Worm (Caenorhabditis elegans): ENCODE data around the gene R06F6.14.

R06F6.14 gene

DNA sequence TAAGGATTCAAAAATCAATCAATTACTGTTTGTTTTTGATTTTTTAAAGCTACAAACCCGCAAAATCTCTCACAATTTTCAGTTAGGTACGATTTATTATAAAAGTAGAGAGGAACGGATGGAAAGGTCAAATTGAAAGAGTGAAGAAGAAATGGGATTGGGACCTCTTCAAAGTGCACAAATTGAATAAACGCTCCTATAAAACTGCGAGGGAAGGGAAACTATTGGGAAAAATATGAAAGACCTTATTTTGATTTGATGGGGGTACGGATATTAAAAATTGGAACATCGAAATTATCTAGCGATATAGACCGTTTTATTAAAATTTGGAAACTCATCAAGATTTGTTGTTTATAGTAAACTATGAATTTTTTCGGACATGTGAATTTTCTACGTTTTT lies 42.3 kb upstream of the R06F6.14 start:
- TF ChIP-seq unc-42 (tag; optimal IDR thresholded peaks at IDR 0.05) = peak; percentile 55
- TF ChIP-seq syd-9 (tag; optimal IDR thresholded peaks at IDR 0.05) = no peak

DNA sequence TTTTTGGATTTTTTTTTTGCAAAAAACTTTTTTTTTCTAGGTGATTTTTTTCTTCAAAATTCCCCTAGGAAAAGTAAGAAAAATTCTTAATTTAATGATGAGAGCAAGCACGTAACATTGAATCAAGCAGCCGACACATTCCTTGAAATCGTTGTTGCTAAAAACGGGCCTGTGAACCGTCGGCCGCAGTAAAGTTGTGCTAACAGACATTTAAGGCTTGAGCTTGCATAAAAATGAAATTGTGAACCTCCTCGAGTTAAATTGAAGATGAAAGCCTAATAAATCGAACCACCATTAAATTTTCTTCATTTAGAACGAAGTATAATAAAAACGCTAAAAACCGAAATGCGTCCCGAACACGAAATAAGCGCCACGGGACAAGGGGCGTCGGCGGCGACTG lies 41.1 kb upstream of the R06F6.14 start:
- TF ChIP-seq ceh-48 (tag; optimal IDR thresholded peaks at IDR 0.05) = no peak
- no peak for TF ChIP-seq K02D7.2 (tag; optimal IDR thresholded peaks at IDR 0.05)
- no peak for TF ChIP-seq pat-9 (tag; optimal IDR thresholded peaks at IDR 0.05)
- no peak for TF ChIP-seq lin-11 (tag; optimal IDR thresholded peaks at IDR 0.05)
- no peak for TF ChIP-seq ceh-18 (tag; optimal IDR thresholded peaks at IDR 0.05)
- TF ChIP-seq hlh-15 (tag; optimal IDR thresholded peaks at IDR 0.05) = no peak
- no peak for TF ChIP-seq madf-2 (tag; optimal IDR thresholded peaks at IDR 0.05)
- TF ChIP-seq dmd-4 (tag; optimal IDR thresholded peaks at IDR 0.05; ENCODE audit: borderline replicate concordance) = no peak
- no peak for TF ChIP-seq ceh-22 (tag; optimal IDR thresholded peaks at IDR 0.05)
- no peak for TF ChIP-seq nfya-1 (tag; optimal IDR thresholded peaks at IDR 0.05)
- no peak for TF ChIP-seq che-1 (tag; optimal IDR thresholded peaks at IDR 0.05)
- TF ChIP-seq hlh-8 (tag; optimal IDR thresholded peaks at IDR 0.05) = no peak
- no peak for TF ChIP-seq dve-1 (tag; optimal IDR thresholded peaks at IDR 0.05)
- no peak for TF ChIP-seq fkh-6 (tag; optimal IDR thresholded peaks at IDR 0.05)
- no peak for TF ChIP-seq ceh-31 (tag; optimal IDR thresholded peaks at IDR 0.05)
- TF ChIP-seq ceh-9 (tag; optimal IDR thresholded peaks at IDR 0.05) = no peak

DNA sequence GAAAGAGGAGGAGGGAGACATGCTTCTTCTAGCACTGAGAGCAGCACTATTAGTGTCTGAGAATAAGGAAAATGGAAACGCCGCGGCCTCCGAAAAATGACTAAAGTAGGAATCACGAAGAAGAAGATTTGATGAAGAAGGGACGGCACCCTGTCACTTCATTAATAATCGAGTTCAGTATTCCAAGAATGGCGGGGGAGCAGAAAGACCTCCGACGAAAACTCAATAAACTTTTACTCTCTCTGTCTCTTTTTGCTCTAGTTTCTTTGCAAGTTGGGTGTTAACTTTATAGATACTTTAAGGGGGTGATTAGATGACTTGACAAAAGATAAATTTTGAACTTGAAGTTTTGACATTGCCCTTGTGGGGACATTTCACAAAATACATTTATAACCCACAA lies 39.8 kb upstream of the R06F6.14 start:
- TF ChIP-seq ceh-2 (tag; optimal IDR thresholded peaks at IDR 0.05) = no peak
- TF ChIP-seq ceh-18 (tag; optimal IDR thresholded peaks at IDR 0.05) = no peak
- TF ChIP-seq elt-4 (tag; optimal IDR thresholded peaks at IDR 0.05) = no peak
- TF ChIP-seq ceh-9 (tag; optimal IDR thresholded peaks at IDR 0.05) = no peak
- no peak for TF ChIP-seq pax-1 (tag; optimal IDR thresholded peaks at IDR 0.05)
- TF ChIP-seq unc-42 (tag; optimal IDR thresholded peaks at IDR 0.05) = peak; percentile 67
- no peak for TF ChIP-seq unc-55 (GFP tag; optimal IDR thresholded peaks at IDR 0.05)
- no peak for TF ChIP-seq lim-6 (tag; optimal IDR thresholded peaks at IDR 0.05)

DNA sequence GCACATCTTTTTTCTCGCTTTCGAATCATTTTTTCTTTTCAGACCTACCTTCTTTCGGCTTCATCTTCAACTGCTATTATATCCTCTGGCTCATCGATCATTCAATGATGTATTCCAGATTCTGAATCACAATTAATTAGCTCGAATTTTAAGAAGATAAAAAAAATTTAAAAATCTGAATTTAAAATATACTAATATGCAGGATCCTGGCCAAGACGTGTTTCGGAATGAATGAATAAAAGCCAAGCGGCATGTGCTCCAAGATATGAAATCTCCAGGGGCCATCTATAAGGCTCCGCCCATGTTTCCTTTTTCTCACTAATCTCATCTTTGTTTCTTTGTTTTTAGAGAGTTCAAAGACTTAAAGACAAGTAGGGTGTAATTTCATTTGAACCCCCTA lies 31.1 kb upstream of the R06F6.14 start, which contains the start of gene mpz-1:
Gene mpz-1, minus strand, starts transcription at position 101 of the 400 bp plus-strand sequence.
- TF ChIP-seq fkh-10 (GFP tag; optimal IDR thresholded peaks at IDR 0.05) (no peak), hlh-8 (tag; optimal IDR thresholded peaks at IDR 0.05) (no peak), ama-1 (optimal IDR thresholded peaks at IDR 0.05) (no peak), che-1 (tag; optimal IDR thresholded peaks at IDR 0.05) (no peak), elt-2 (tag; optimal IDR thresholded peaks at IDR 0.05) (no peak), ref-2 (tag; optimal IDR thresholded peaks at IDR 0.05) (no peak), ztf-16 (tag; optimal IDR thresholded peaks at IDR 0.05) (no peak), Y22D7AL.16 (tag; optimal IDR thresholded peaks at IDR 0.05) (no peak), pros-1 (tag; optimal IDR thresholded peaks at IDR 0.05) (no peak), pat-9 (tag; optimal IDR thresholded peaks at IDR 0.05) (no peak), pax-1 (tag; optimal IDR thresholded peaks at IDR 0.05) (no peak), ceh-45 (GFP tag; IDR thresholded peaks at IDR 0.05) (no peak), ttx-3 (tag; optimal IDR thresholded peaks at IDR 0.05) (no peak), madf-2 (tag; optimal IDR thresholded peaks at IDR 0.05) (no peak), nhr-11 (tag; optimal IDR thresholded peaks at IDR 0.05) (no peak), nhr-232 (tag; optimal IDR thresholded peaks at IDR 0.05) (no peak), zip-5 (tag; optimal IDR thresholded peaks at IDR 0.05) (no peak), K09A11.1 (tag; optimal IDR thresholded peaks at IDR 0.05; ENCODE audit: insufficient read depth) (no peak), hlh-6 (tag; optimal IDR thresholded peaks at IDR 0.05) (no peak), tbx-7 (tag; optimal IDR thresholded peaks at IDR 0.05) (no peak)

Measured in whole organism, late embryonic.